Worm (Caenorhabditis elegans): Measurements from ENCODE around the gene C50C3.19.

DNA sequence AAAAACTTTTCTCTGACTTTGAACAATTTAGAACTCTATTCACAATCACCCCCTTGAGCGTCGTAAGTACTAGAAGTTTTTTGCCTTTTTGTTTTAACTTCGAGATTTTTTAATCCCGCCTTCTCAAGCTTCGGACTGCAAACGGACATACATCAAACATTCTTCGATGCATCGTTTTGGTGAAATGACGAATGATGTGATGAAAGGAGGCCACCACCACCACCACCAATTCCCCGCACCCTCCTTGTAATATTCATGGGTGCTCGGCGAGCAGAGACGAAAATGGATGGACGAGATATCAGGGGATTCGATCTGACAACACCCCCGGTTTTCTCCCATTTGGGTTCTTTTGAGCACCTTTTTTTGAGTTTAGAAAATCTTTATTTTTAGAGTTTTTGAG lies 44.6 kb upstream of the C50C3.19 start:
- TF ChIP-seq pbrm-1 (GFP tag; IDR thresholded peaks at IDR 0.05) (no peak), nhr-179 (tag; optimal IDR thresholded peaks at IDR 0.05) (no peak), unc-62 (GFP tag; optimal IDR thresholded peaks at IDR 0.05) (no peak), Y79H2A.3 (GFP tag; conservative IDR thresholded peaks at IDR 0.05) (no peak), cebp-2 (GFP tag; IDR thresholded peaks at IDR 0.05) (no peak), ama-1 (optimal IDR thresholded peaks at IDR 0.05) (no peak), ama-1 (GFP tag; optimal IDR thresholded peaks at IDR 0.05) (no peak), snpc-4 (GFP tag; optimal IDR thresholded peaks at IDR 0.05) (no peak), snpc-4 (tag; optimal IDR thresholded peaks at IDR 0.05) (no peak), nhr-120 (GFP tag; IDR thresholded peaks at IDR 0.05) (no peak), madf-10 (tag; optimal IDR thresholded peaks at IDR 0.05) (no peak)

All from whole organism, young adult.